Worm (Caenorhabditis elegans) whole organism, L3 larva: ENCODE results near the gene nphp-1.

Source experiments
- ama-1 ChIP-seq: fragments of 150-350 bp; optimal IDR thresholded peaks from 2 replicates; lab custom pipeline; 2018
- lin-39 ChIP-seq: fragments of 150-350 bp; optimal IDR thresholded peaks from 2 replicates; lab custom pipeline; 2018; ENCODE audit warnings: missing biosample characterization, missing genetic modification reagents, missing genetic modification characterization
- nhr-11 ChIP-seq: fragments of 150-350 bp; optimal IDR thresholded peaks from 2 replicates; lab custom pipeline; 2014; ENCODE audit warnings: missing biosample characterization, missing genetic modification characterization

DNA sequence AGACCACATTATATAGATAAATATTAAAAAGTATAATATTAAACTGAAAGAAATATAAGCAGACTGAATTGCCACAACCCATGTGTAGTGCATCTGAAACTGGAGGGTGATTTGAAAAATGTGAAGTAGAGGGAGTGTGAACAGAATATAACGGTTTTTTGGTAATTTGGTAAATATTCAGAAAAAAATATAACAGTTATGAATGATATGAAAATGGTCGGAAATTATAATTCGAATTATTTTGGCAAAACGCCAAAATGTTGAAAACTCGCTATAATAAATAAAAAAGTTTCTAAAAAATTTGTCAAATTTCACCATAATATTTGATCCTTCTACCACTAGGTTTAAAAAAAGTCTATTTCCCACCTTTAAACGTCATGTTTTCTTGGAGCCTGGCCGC is 49.9 kb downstream of the nphp-1 start, which contains the start of gene srv-2:
- TF ChIP-seq lin-39 (tag; lab: Kevin White, UChicago) (no peak), ama-1 (no peak), nhr-11 (tag; lab: Kevin White, UChicago) (no peak)
